Fruit fly (Drosophila melanogaster) whole organism, embryonic: ENCODE measurements around the gene ninaE.

Experiments used
- Atf3 ChIP-seq: fragments of 200-800 bp; sonication (Bioruptor generic); optimal IDR thresholded peaks from 3 replicates; lab custom pipeline; 2016; ENCODE audit warnings: missing biosample characterization, missing genetic modification characterization
- B-H2 ChIP-seq: fragments of 200-800 bp; sonication (Bioruptor generic); optimal IDR thresholded peaks from 2 replicates; lab custom pipeline; 2018; ENCODE audit warnings: missing biosample characterization, mild to moderate bottlenecking, missing genetic modification characterization
- CG10209 ChIP-seq: fragments of 200-800 bp; sonication (Bioruptor generic); optimal IDR thresholded peaks from 3 replicates; lab custom pipeline; 2017; ENCODE audit warnings: missing biosample characterization, mild to moderate bottlenecking, missing genetic modification characterization, missing genetic modification reagents
- CG10543 ChIP-seq: fragments of 200-800 bp; sonication (Bioruptor generic); optimal IDR thresholded peaks from 3 replicates; lab custom pipeline; 2017; ENCODE audit warnings: missing biosample characterization, mild to moderate bottlenecking, missing genetic modification characterization, moderate library complexity
- CG11696 ChIP-seq: fragments of 200-800 bp; sonication (Bioruptor generic); IDR thresholded peaks from 2 replicates; pipeline ENCODE4 v1.3.6; 2022; ENCODE audit warnings: missing biosample characterization, missing genetic modification characterization
- CG12071 ChIP-seq: fragments of 200-800 bp; sonication (Bioruptor generic); optimal IDR thresholded peaks from 3 replicates; lab custom pipeline; 2018; ENCODE audit warnings: missing biosample characterization, mild to moderate bottlenecking, missing genetic modification characterization
- CG14860 ChIP-seq: fragments of 200-800 bp; sonication (Bioruptor generic); IDR thresholded peaks from 3 replicates; pipeline ENCODE4 v1.3.6; 2022; ENCODE audit warnings: missing biosample characterization, missing genetic modification characterization; ENCODE audit not compliant: partially characterized antibody
- CG15514 ChIP-seq: fragments of 200-800 bp; sonication (Bioruptor generic); optimal IDR thresholded peaks from 3 replicates; lab custom pipeline; 2017; ENCODE audit warnings: missing biosample characterization, missing genetic modification characterization, mild to moderate bottlenecking, moderate library complexity, missing genetic modification reagents
- CG18262 ChIP-seq: fragments of 200-800 bp; optimal IDR thresholded peaks from 3 replicates; lab custom pipeline; 2019; ENCODE audit warnings: missing biosample characterization, mild to moderate bottlenecking, missing genetic modification characterization, moderate library complexity
- CG18476 ChIP-seq: fragments of 200-800 bp; sonication (Bioruptor generic); optimal IDR thresholded peaks from 2 replicates; lab custom pipeline; 2016; ENCODE audit warnings: missing biosample characterization, mild to moderate bottlenecking, missing genetic modification characterization
- CG2875 ChIP-seq: fragments of 200-800 bp; sonication (Bioruptor generic); optimal IDR thresholded peaks from 2 replicates; lab custom pipeline; 2017; ENCODE audit warnings: missing biosample characterization, mild to moderate bottlenecking, missing genetic modification characterization, missing genetic modification reagents
- CG30431 ChIP-seq: fragments of 200-800 bp; sonication (Bioruptor generic); optimal IDR thresholded peaks from 2 replicates; lab custom pipeline; 2017; ENCODE audit warnings: missing biosample characterization, missing genetic modification characterization
- CG3281 ChIP-seq: fragments of 200-800 bp; sonication (Bioruptor generic); optimal IDR thresholded peaks from 3 replicates; lab custom pipeline; 2017; ENCODE audit warnings: missing biosample characterization, mild to moderate bottlenecking, missing genetic modification characterization
- CG3995 ChIP-seq: fragments of 200-800 bp; sonication (Bioruptor generic); optimal IDR thresholded peaks from 3 replicates; lab custom pipeline; 2016; ENCODE audit warnings: missing biosample characterization, missing genetic modification characterization
- CG4328 ChIP-seq: fragments of 200-800 bp; sonication (Bioruptor generic); optimal IDR thresholded peaks from 3 replicates; lab custom pipeline; 2017; ENCODE audit warnings: missing biosample characterization, missing genetic modification reagents, missing genetic modification characterization
- CG4424 ChIP-seq: fragments of 200-800 bp; sonication (Bioruptor generic); optimal IDR thresholded peaks from 3 replicates; lab custom pipeline; 2016; ENCODE audit warnings: missing biosample characterization, missing genetic modification characterization
- CG6765 ChIP-seq: fragments of 200-800 bp; sonication (Bioruptor generic); optimal IDR thresholded peaks from 3 replicates; lab custom pipeline; 2017; ENCODE audit warnings: missing biosample characterization, mild to moderate bottlenecking, missing genetic modification characterization
- CG6854 ChIP-seq: fragments of 200-800 bp; sonication (Bioruptor generic); optimal IDR thresholded peaks from 3 replicates; lab custom pipeline; 2017; ENCODE audit warnings: missing biosample characterization, mild to moderate bottlenecking, missing genetic modification characterization
- CG7987 ChIP-seq: fragments of 200-800 bp; sonication (Bioruptor generic); optimal IDR thresholded peaks from 2 replicates; lab custom pipeline; 2018; ENCODE audit warnings: missing biosample characterization, mild to moderate bottlenecking, missing genetic modification characterization, moderate library complexity
- Dek ChIP-seq: fragments of 200-800 bp; sonication (Bioruptor generic); optimal IDR thresholded peaks from 3 replicates; lab custom pipeline; 2019; ENCODE audit warnings: missing biosample characterization, mild to moderate bottlenecking, missing genetic modification characterization, moderate library complexity
- GATAe ChIP-seq: fragments of 200-800 bp; sonication (Bioruptor generic); conservative IDR thresholded peaks from 2 replicates; pipeline ENCODE4 v1.3.6; 2022; ENCODE audit warnings: missing biosample characterization, missing genetic modification characterization
- H2.0 ChIP-seq: fragments of 200-800 bp; sonication (Bioruptor generic); IDR thresholded peaks from 2 replicates; pipeline ENCODE4 v1.3.6; 2022; ENCODE audit warnings: missing biosample characterization, missing genetic modification characterization
- Hmr ChIP-seq: fragments of 200-800 bp; sonication (Bioruptor generic); optimal IDR thresholded peaks from 3 replicates; lab custom pipeline; 2017; ENCODE audit warnings: mild to moderate bottlenecking, missing biosample characterization, missing genetic modification reagents, missing genetic modification characterization
- Med ChIP-seq: fragments of 200-800 bp; sonication (Bioruptor generic); peaks from one replicate; lab custom pipeline; 2016; ENCODE audit warnings: missing biosample characterization, missing genetic modification characterization, mild to moderate bottlenecking, inconsistent platforms, moderate library complexity
- Meics ChIP-seq: fragments of 200-800 bp; sonication (Bioruptor generic); optimal IDR thresholded peaks from 2 replicates; lab custom pipeline; 2017; ENCODE audit warnings: missing biosample characterization, mild to moderate bottlenecking, missing genetic modification characterization
- Mes4 ChIP-seq: fragments of 200-800 bp; sonication (Bioruptor generic); optimal IDR thresholded peaks from 2 replicates; lab custom pipeline; 2016; ENCODE audit warnings: missing biosample characterization, missing genetic modification characterization
- Mrtf ChIP-seq: fragments of 200-800 bp; sonication (Bioruptor generic); IDR thresholded peaks from 3 replicates; pipeline ENCODE4 v1.3.6; 2022; ENCODE audit warnings: missing biosample characterization, missing genetic modification characterization
- Oli ChIP-seq: fragments of 200-800 bp; sonication (Bioruptor generic); optimal IDR thresholded peaks from 2 replicates; lab custom pipeline; 2018; ENCODE audit warnings: missing biosample characterization, mild to moderate bottlenecking, missing genetic modification characterization, moderate library complexity
- Taf1 ChIP-seq: fragments of 200-800 bp; sonication (Bioruptor generic); IDR thresholded peaks from 2 replicates; pipeline ENCODE4 v1.3.6; 2022; ENCODE audit warnings: missing biosample characterization, missing genetic modification characterization
- Trl ChIP-seq, 3 experiments: fragments of >200 bp in 2 of 3; fragments of 200-800 bp in 1 of 3; sonication (Bioruptor generic) in 1 of 3; optimal IDR thresholded peaks; 2 replicates in 1 of 3; 3 replicates in 2 of 3; lab custom pipeline; 2016 to 2017; ENCODE audit warnings: missing biosample characterization in 1 of 3, missing genetic modification characterization in 1 of 3
- Xbp1 ChIP-seq: fragments of 200-800 bp; sonication (Bioruptor generic); optimal IDR thresholded peaks from 3 replicates; lab custom pipeline; 2016; ENCODE audit warnings: missing biosample characterization, mild to moderate bottlenecking, missing genetic modification characterization
- ase ChIP-seq: fragments of 200-800 bp; sonication (Bioruptor generic); IDR thresholded peaks from 3 replicates; pipeline ENCODE4 v1.3.6; 2022; ENCODE audit warnings: missing biosample characterization, missing genetic modification characterization
- bsh ChIP-seq, 2 experiments: fragments of 200-800 bp; sonication (Bioruptor generic); optimal IDR thresholded peaks; 2 replicates each; lab custom pipeline; 2017 to 2018; ENCODE audit warnings: mild to moderate bottlenecking in 2 of 2, missing biosample characterization in 2 of 2, missing genetic modification characterization in 2 of 2, moderate library complexity in 1 of 2
- cad ChIP-seq: fragments of >200 bp; optimal IDR thresholded peaks from 2 replicates; lab custom pipeline; 2017; ENCODE audit warnings: missing biosample characterization, missing genetic modification characterization
- caup ChIP-seq: fragments of 200-800 bp; sonication (Bioruptor generic); optimal IDR thresholded peaks from 3 replicates; lab custom pipeline; 2017; ENCODE audit warnings: missing biosample characterization, mild to moderate bottlenecking, missing genetic modification characterization, moderate library complexity; ENCODE audit not compliant: severe bottlenecking
- chif ChIP-seq, 2 experiments: fragments of 200-800 bp; sonication (Bioruptor generic); optimal IDR thresholded peaks; 3 replicates each; lab custom pipeline; 2016; ENCODE audit warnings: missing biosample characterization in 2 of 2, missing genetic modification characterization in 2 of 2
- chinmo ChIP-seq: fragments of 200-800 bp; sonication (Bioruptor generic); IDR thresholded peaks from 4 replicates; pipeline ENCODE4 v1.3.6; 2022; ENCODE audit warnings: missing biosample characterization, missing genetic modification characterization; ENCODE audit not compliant: partially characterized antibody
- chn ChIP-seq: fragments of 200-800 bp; sonication (Bioruptor generic); optimal IDR thresholded peaks from 2 replicates; lab custom pipeline; 2016; ENCODE audit warnings: missing biosample characterization, missing genetic modification characterization
- fd96Cb ChIP-seq: fragments of 200-800 bp; sonication (Bioruptor generic); optimal IDR thresholded peaks from 2 replicates; lab custom pipeline; 2018; ENCODE audit warnings: missing biosample characterization, mild to moderate bottlenecking, missing genetic modification characterization, moderate library complexity
- ham ChIP-seq: fragments of 200-800 bp; sonication (Bioruptor generic); IDR thresholded peaks from 2 replicates; pipeline ENCODE4 v1.3.6; 2022; ENCODE audit warnings: missing biosample characterization, missing genetic modification characterization
- ken ChIP-seq: fragments of 200-800 bp; sonication (Bioruptor generic); IDR thresholded peaks from 3 replicates; pipeline ENCODE4 v1.3.6; 2022; ENCODE audit warnings: missing biosample characterization, missing genetic modification characterization
- mirr ChIP-seq: fragments of 200-800 bp; sonication (Bioruptor generic); optimal IDR thresholded peaks from 3 replicates; lab custom pipeline; 2018; ENCODE audit warnings: missing biosample characterization, mild to moderate bottlenecking, missing genetic modification characterization
- onecut ChIP-seq: fragments of 200-800 bp; sonication (Bioruptor generic); IDR thresholded peaks from 2 replicates; pipeline ENCODE4 v1.3.6; 2022; ENCODE audit warnings: missing biosample characterization, missing genetic modification characterization
- pan ChIP-seq, 4 experiments: fragments of >200 bp in 3 of 4; fragments of 200-800 bp in 1 of 4; sonication (Bioruptor generic) in 1 of 4; optimal IDR thresholded peaks in 3 of 4; IDR thresholded peaks in 1 of 4; 2 replicates each; pipeline versions ENCODE4 v1.3.6 to Lab custom; 2017 to 2022; ENCODE audit warnings: missing biosample characterization in 2 of 4, missing genetic modification characterization in 2 of 4, mixed read lengths in 1 of 4
- pita ChIP-seq: fragments of 200-800 bp; sonication (Bioruptor generic); optimal IDR thresholded peaks from 2 replicates; lab custom pipeline; 2017; ENCODE audit warnings: missing biosample characterization, mild to moderate bottlenecking, missing genetic modification characterization
- schlank ChIP-seq: fragments of 200-800 bp; sonication (Bioruptor generic); optimal IDR thresholded peaks from 2 replicates; lab custom pipeline; 2018; ENCODE audit warnings: missing biosample characterization, mild to moderate bottlenecking, missing genetic modification characterization
- sens ChIP-seq: fragments of 200-800 bp; sonication (Bioruptor generic); peaks from one replicate; lab custom pipeline; 2016; ENCODE audit warnings: missing biosample characterization, missing genetic modification characterization
- seq ChIP-seq: fragments of 200-800 bp; sonication (Bioruptor generic); IDR thresholded peaks from 2 replicates; pipeline ENCODE4 v1.3.6; 2022; ENCODE audit warnings: missing biosample characterization, missing genetic modification characterization
- sob ChIP-seq: fragments of 200-800 bp; sonication (Bioruptor generic); IDR thresholded peaks from 2 replicates; pipeline ENCODE4 v1.3.6; 2022; ENCODE audit warnings: missing biosample characterization, missing genetic modification characterization
- stwl ChIP-seq: fragments of 200-800 bp; sonication (Bioruptor generic); optimal IDR thresholded peaks from 3 replicates; lab custom pipeline; 2018; ENCODE audit warnings: missing biosample characterization, mild to moderate bottlenecking, missing genetic modification characterization, moderate library complexity

ninaE gene

dm6 chr3R:19924331-19924730 is 36.3 kb upstream of the ninaE start (continued):
- TF ChIP-seq Xbp1: no peak
- no peak for TF ChIP-seq Mes4 (GFP tag; lab: Kevin White, UChicago)
- TF ChIP-seq sens (GFP tag; lab: Kevin White, UChicago): peak; percentile 56
- peak; percentile 54 for TF ChIP-seq mirr
- TF ChIP-seq stwl: no peak
- TF ChIP-seq CG3995: peak; percentile 2
- TF ChIP-seq seq (GFP tag; lab: Robert Waterston, UW): 0 out of 2 replicates have a peak, but pooled peaks have one; percentile 32
- no peak for TF ChIP-seq CG11696 (GFP tag; lab: Robert Waterston, UW)
- no peak for TF ChIP-seq ham (GFP tag; lab: Robert Waterston, UW)
- TF ChIP-seq CG18476 (GFP tag; lab: Kevin White, UChicago): no peak
- no peak for TF ChIP-seq Oli
- TF ChIP-seq Hmr (GFP tag; lab: Kevin White, UChicago): peak; percentile 66
- TF ChIP-seq CG14860 (GFP tag; lab: Robert Waterston, UW): no peak
- TF ChIP-seq B-H2 (GFP tag; lab: Kevin White, UChicago): peak; percentile 11
- no peak for TF ChIP-seq CG7987
- TF ChIP-seq ken: no peak
- TF ChIP-seq sob (GFP tag; lab: Robert Waterston, UW): peak; percentile 33; the same call in 1 of the 2 replicates
- no peak for TF ChIP-seq pita (GFP tag; lab: Kevin White, UChicago)
- peak; percentile 56 for TF ChIP-seq caup (GFP tag; lab: Kevin White, UChicago)
- TF ChIP-seq CG10209 (GFP tag; lab: Kevin White, UChicago): peak; percentile 4
- TF ChIP-seq ase (GFP tag; lab: Robert Waterston, UW): no peak
- no peak for TF ChIP-seq CG18262
- no peak for TF ChIP-seq CG2875 (GFP tag; lab: Kevin White, UChicago)
- TF ChIP-seq Med (GFP tag; lab: Kevin White, UChicago): peak; percentile 90
- TF ChIP-seq CG10543: peak; percentile 49
- TF ChIP-seq onecut (GFP tag; lab: Robert Waterston, UW): no peak
- no peak for TF ChIP-seq H2.0 (GFP tag; lab: Robert Waterston, UW)
- peak; percentile 48 for TF ChIP-seq CG6765
- TF ChIP-seq CG3281 (GFP tag; lab: Kevin White, UChicago): no peak
- no peak for TF ChIP-seq Mrtf (GFP tag; lab: Robert Waterston, UW)
- TF ChIP-seq Trl (optimal IDR thresholded peaks at IDR 0.05; lab: Kevin White, UChicago): no peak
- TF ChIP-seq Trl (GFP tag; optimal IDR thresholded peaks at IDR 0.05; lab: Kevin White, UChicago): peak; percentile 5
- no peak for TF ChIP-seq Dek
- no peak for TF ChIP-seq GATAe (GFP tag; lab: Robert Waterston, UW)
- TF ChIP-seq chif (GFP tag; optimal IDR thresholded peaks at IDR 0.05; lab: Kevin White, UChicago): no peak
- TF ChIP-seq CG15514 (GFP tag; lab: Kevin White, UChicago): peak; percentile 45
- no peak for TF ChIP-seq CG4424 (GFP tag; lab: Kevin White, UChicago)
- peak; percentile 49 for TF ChIP-seq Meics (GFP tag; lab: Kevin White, UChicago)
- no peak for TF ChIP-seq CG4328 (GFP tag; lab: Kevin White, UChicago)
- peak; percentile 24 for TF ChIP-seq schlank (tag; lab: Kevin White, UChicago)
- TF ChIP-seq Taf1 (GFP tag; lab: Robert Waterston, UW): no peak
- TF ChIP-seq cad: no peak
- TF ChIP-seq fd96Cb (tag; lab: Kevin White, UChicago): no peak
- peak; percentile 37 for TF ChIP-seq CG6854 (GFP tag; lab: Kevin White, UChicago)
- TF ChIP-seq chn: no peak
- TF ChIP-seq CG12071 (GFP tag; lab: Kevin White, UChicago): peak; percentile 51
- no peak for TF ChIP-seq pan (optimal IDR thresholded peaks at IDR 0.05; lab: Kevin White, UChicago)
- no peak for TF ChIP-seq pan (GFP tag; optimal IDR thresholded peaks at IDR 0.05 in 1 of 2, IDR thresholded peaks at IDR 0.05 in 1 of 2)
- no peak for TF ChIP-seq chinmo
- TF ChIP-seq bsh (GFP tag; optimal IDR thresholded peaks at IDR 0.05; lab: Kevin White, UChicago): no peak
- no peak for TF ChIP-seq Atf3 (GFP tag; lab: Kevin White, UChicago)
- no peak for TF ChIP-seq CG30431
